Worm (Caenorhabditis elegans) whole organism, L3 larva: ENCODE data around the gene ifb-1.

ENCODE experiments used
- ama-1 ChIP-seq: fragments of 150-350 bp; optimal IDR thresholded peaks from 2 replicates; lab custom pipeline; 2018
- ceh-16 ChIP-seq: sonication (generic microtip); optimal IDR thresholded peaks from 2 replicates; lab custom pipeline; 2017; ENCODE audit warnings: missing biosample characterization, missing genetic modification characterization
- ceh-28 ChIP-seq: fragments of 150-350 bp; optimal IDR thresholded peaks from 2 replicates; lab custom pipeline; 2014; ENCODE audit warnings: missing biosample characterization, missing genetic modification reagents, missing genetic modification characterization
- ceh-82 ChIP-seq: fragments of 150-350 bp; optimal IDR thresholded peaks from 2 replicates; lab custom pipeline; 2014; ENCODE audit warnings: missing biosample characterization, missing genetic modification characterization
- ceh-9 ChIP-seq: sonication (generic microtip); optimal IDR thresholded peaks from 2 replicates; lab custom pipeline; 2018; ENCODE audit warnings: missing biosample characterization, missing genetic modification characterization
- daf-12 ChIP-seq: fragments of 150-350 bp; optimal IDR thresholded peaks from 2 replicates; lab custom pipeline; 2014; ENCODE audit warnings: missing biosample characterization, missing genetic modification reagents, missing genetic modification characterization
- egl-5 ChIP-seq: fragments of 150-350 bp; optimal IDR thresholded peaks from 2 replicates; lab custom pipeline; 2017; ENCODE audit warnings: missing biosample characterization, missing genetic modification reagents, missing genetic modification characterization, inconsistent platforms
- elt-1 ChIP-seq: fragments of 150-350 bp; optimal IDR thresholded peaks from 2 replicates; lab custom pipeline; 2014; ENCODE audit warnings: missing biosample characterization, missing genetic modification characterization
- elt-2 ChIP-seq: sonication (generic microtip); optimal IDR thresholded peaks from 2 replicates; lab custom pipeline; 2016; ENCODE audit warnings: missing genetic modification reagents, mild to moderate bottlenecking, missing genetic modification characterization, missing compliant biosample characterization
- eor-1 ChIP-seq, 2 experiments: fragments of 150-350 bp; optimal IDR thresholded peaks; 2 replicates each; lab custom pipeline; 2014 to 2018; ENCODE audit warnings: missing biosample characterization in 2 of 2, missing genetic modification characterization in 2 of 2
- fkh-10 ChIP-seq: sonication (generic microtip); optimal IDR thresholded peaks from 2 replicates; lab custom pipeline; 2017; ENCODE audit warnings: missing biosample characterization, missing genetic modification reagents, missing genetic modification characterization
- fkh-2 ChIP-seq: fragments of 150-350 bp; optimal IDR thresholded peaks from 2 replicates; lab custom pipeline; 2014; ENCODE audit warnings: missing biosample characterization, missing genetic modification reagents, missing genetic modification characterization
- fos-1 ChIP-seq: fragments of 150-350 bp; optimal IDR thresholded peaks from 2 replicates; lab custom pipeline; 2014; ENCODE audit warnings: missing biosample characterization, missing genetic modification characterization
- hmg-11 ChIP-seq: sonication (generic microtip); optimal IDR thresholded peaks from 2 replicates; lab custom pipeline; 2016; ENCODE audit warnings: missing genetic modification characterization, missing compliant biosample characterization
- lin-15B ChIP-seq: fragments of 150-350 bp; optimal IDR thresholded peaks from 2 replicates; lab custom pipeline; 2014; ENCODE audit warnings: missing biosample characterization, missing genetic modification characterization
- lin-39 ChIP-seq: fragments of 150-350 bp; optimal IDR thresholded peaks from 2 replicates; lab custom pipeline; 2018; ENCODE audit warnings: missing biosample characterization, missing genetic modification reagents, missing genetic modification characterization
- lsy-12 ChIP-seq: sonication (generic microtip); optimal IDR thresholded peaks from 2 replicates; lab custom pipeline; 2016; ENCODE audit warnings: mild to moderate bottlenecking, missing genetic modification characterization, missing compliant biosample characterization
- mdl-1 ChIP-seq: fragments of 150-350 bp; optimal IDR thresholded peaks from 2 replicates; lab custom pipeline; 2014; ENCODE audit warnings: missing biosample characterization, missing genetic modification characterization
- nfya-1 ChIP-seq: sonication (generic microtip); optimal IDR thresholded peaks from 2 replicates; lab custom pipeline; 2017; ENCODE audit warnings: missing genetic modification characterization, mild to moderate bottlenecking, missing compliant biosample characterization, antibody characterized with exemption, moderate library complexity; ENCODE audit not compliant: insufficient read depth
- nhr-11 ChIP-seq: fragments of 150-350 bp; optimal IDR thresholded peaks from 2 replicates; lab custom pipeline; 2014; ENCODE audit warnings: missing biosample characterization, missing genetic modification characterization
- nhr-12 ChIP-seq: fragments of 150-350 bp; optimal IDR thresholded peaks from 2 replicates; lab custom pipeline; 2014; ENCODE audit warnings: missing biosample characterization, missing genetic modification characterization
- nhr-23 ChIP-seq: fragments of 150-350 bp; optimal IDR thresholded peaks from 2 replicates; lab custom pipeline; 2014; ENCODE audit warnings: missing biosample characterization, missing genetic modification reagents, missing genetic modification characterization
- nhr-25 ChIP-seq: sonication (generic microtip); optimal IDR thresholded peaks from 2 replicates; lab custom pipeline; 2017; ENCODE audit warnings: missing biosample characterization, missing genetic modification characterization
- nhr-43 ChIP-seq: sonication (generic microtip); optimal IDR thresholded peaks from 2 replicates; lab custom pipeline; 2016; ENCODE audit warnings: mild to moderate bottlenecking, missing genetic modification characterization, missing compliant biosample characterization; ENCODE audit not compliant: poor library complexity, severe bottlenecking
- nhr-67 ChIP-seq: fragments of 150-350 bp; optimal IDR thresholded peaks from 2 replicates; lab custom pipeline; 2014; ENCODE audit warnings: missing biosample characterization, missing genetic modification characterization
- nhr-76 ChIP-seq: fragments of 150-350 bp; sonication (generic microtip); optimal IDR thresholded peaks from 5 replicates; lab custom pipeline; 2014; ENCODE audit warnings: missing biosample characterization, missing genetic modification characterization
- nhr-77 ChIP-seq: fragments of 150-350 bp; optimal IDR thresholded peaks from 2 replicates; lab custom pipeline; 2014; ENCODE audit warnings: missing biosample characterization, missing genetic modification characterization
- pha-4 ChIP-seq: fragments of 150-350 bp; optimal IDR thresholded peaks from 2 replicates; lab custom pipeline; 2014; ENCODE audit warnings: missing biosample characterization, missing genetic modification reagents, missing genetic modification characterization
- pqm-1 ChIP-seq: fragments of 150-350 bp; optimal IDR thresholded peaks from 2 replicates; lab custom pipeline; 2017; ENCODE audit warnings: missing biosample characterization, missing genetic modification characterization, inconsistent platforms
- skn-1 ChIP-seq: fragments of 150-350 bp; optimal IDR thresholded peaks from 2 replicates; lab custom pipeline; 2014; ENCODE audit warnings: missing biosample characterization, missing genetic modification characterization
- snpc-4 ChIP-seq: fragments of 150-350 bp; optimal IDR thresholded peaks from 2 replicates; lab custom pipeline; 2014; ENCODE audit warnings: missing biosample characterization, missing genetic modification characterization
- tbx-2 ChIP-seq: sonication (generic microtip); optimal IDR thresholded peaks from 2 replicates; lab custom pipeline; 2016; ENCODE audit warnings: mild to moderate bottlenecking, missing genetic modification characterization, missing compliant biosample characterization
- unc-39 ChIP-seq: sonication (generic microtip); optimal IDR thresholded peaks from 4 replicates; lab custom pipeline; 2017; ENCODE audit warnings: missing biosample characterization, missing genetic modification characterization
- zag-1 ChIP-seq: fragments of 150-350 bp; optimal IDR thresholded peaks from 2 replicates; lab custom pipeline; 2014; ENCODE audit warnings: missing biosample characterization, missing genetic modification characterization

Gene ifb-1

DNA sequence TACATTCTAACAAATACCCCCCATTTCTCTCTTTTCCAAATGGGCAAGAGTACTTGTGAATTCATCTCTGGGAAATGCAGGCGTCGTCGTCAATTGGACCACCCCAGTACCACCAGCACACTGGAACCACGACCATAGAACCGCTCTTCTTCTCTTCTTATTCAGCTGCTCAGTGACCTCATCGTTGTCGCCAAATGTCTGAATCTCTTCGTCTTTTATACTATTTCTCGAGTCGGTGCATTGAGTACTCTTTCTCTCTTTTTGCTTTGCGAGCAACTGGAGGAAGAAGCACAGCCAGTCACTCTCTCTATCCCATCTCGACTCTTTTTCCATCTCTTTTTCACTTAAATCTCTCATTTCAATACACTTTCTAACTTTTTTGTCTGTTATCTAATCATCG is 14.4 kb downstream of the ifb-1 start:
- no peak for TF ChIP-seq mdl-1
- peak; percentile 56 for TF ChIP-seq hmg-11 (tag; lab: Kevin White, UChicago)
- no peak for TF ChIP-seq nhr-76
- peak; percentile 51 for TF ChIP-seq nfya-1
- peak; percentile 22 for TF ChIP-seq skn-1 (tag; lab: Kevin White, UChicago)
- TF ChIP-seq eor-1 (tag; optimal IDR thresholded peaks at IDR 0.05; lab: Kevin White, UChicago), result no peak
- TF ChIP-seq nhr-25, result no peak
- TF ChIP-seq fkh-10, result peak; percentile 21
- TF ChIP-seq ceh-82 (tag; lab: Kevin White, UChicago), result no peak
- TF ChIP-seq lin-39 (tag; lab: Kevin White, UChicago), result peak; percentile 1
- TF ChIP-seq, all 47 proteins: peak for 5

DNA sequence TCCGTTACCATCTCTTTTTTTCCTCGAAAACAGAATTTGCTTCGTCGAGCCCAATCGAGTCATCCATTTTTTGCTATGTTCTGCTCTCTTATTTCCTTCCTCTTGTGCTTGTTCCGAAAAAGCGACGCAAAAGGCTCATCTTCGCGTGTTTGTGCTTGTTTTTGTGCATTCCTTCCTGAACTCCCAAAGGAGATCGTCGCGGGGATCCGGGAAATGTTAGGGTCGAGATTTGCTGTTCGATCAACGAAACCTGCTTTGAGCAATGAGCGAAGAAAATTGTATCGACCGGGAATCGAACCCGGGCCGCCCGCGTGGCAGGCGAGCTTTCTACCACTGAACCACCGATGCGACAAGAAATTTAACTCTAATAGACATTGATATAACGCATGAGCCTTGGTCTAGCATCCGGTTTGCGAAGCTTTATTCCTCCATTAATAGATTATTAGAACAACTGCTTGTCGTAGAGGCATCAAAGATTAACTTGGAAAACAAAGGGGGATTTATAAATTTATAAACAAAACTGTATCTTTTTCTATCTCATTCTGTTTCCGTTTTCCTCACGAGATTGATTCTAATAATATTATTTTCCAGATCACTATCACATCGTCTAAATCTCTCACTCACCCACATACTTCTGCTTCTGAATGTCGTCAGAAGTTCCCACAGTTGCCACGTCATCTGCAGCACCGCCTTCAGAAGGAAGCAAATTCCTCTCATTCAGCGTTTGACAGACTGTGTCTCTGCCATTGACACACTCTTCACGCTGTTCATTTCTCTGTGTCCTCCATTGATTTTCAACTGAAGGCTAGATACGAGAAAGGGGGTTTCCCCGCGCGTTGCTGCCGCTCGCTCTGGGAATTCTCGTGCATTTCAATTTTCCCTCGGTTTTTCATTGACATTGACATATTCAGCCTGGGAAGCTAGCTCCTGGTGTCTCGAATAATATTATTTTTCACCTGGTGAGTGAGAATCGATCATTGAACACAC is 16.8 kb downstream of the ifb-1 start, which contains the start of gene K05F1.6:
Gene K05F1.6 (plus strand): TSS at position 586 of the 987 bp plus-strand sequence.
- no peak for TF ChIP-seq fkh-2 (tag; lab: Kevin White, UChicago)
- TF ChIP-seq ceh-28 (tag; lab: Kevin White, UChicago), result peak; percentile 26
- TF ChIP-seq nhr-43 (tag; lab: Kevin White, UChicago), result peak; percentile 24
- peak; percentile 47 for TF ChIP-seq lsy-12 (tag; lab: Kevin White, UChicago)
- TF ChIP-seq tbx-2 (tag; lab: Kevin White, UChicago), result peak; percentile 61
- peak; percentile 81 for TF ChIP-seq lin-39 (tag; lab: Kevin White, UChicago)
- no peak for TF ChIP-seq pqm-1 (tag; lab: Kevin White, UChicago)
- TF ChIP-seq fos-1, result no peak
- peak; percentile 15 for TF ChIP-seq snpc-4 (tag; lab: Kevin White, UChicago)
- no peak for TF ChIP-seq nhr-76
- TF ChIP-seq ama-1 (lab: Kevin White, UChicago), result no peak
- peak; percentile 40 for TF ChIP-seq nhr-77
- peak; percentile 3 for TF ChIP-seq mdl-1
- TF ChIP-seq nfya-1, result peak; percentile 47
- no peak for TF ChIP-seq daf-12 (tag; lab: Kevin White, UChicago)
- TF ChIP-seq elt-1 (tag; lab: Kevin White, UChicago), result no peak
- peak; percentile 24 for TF ChIP-seq pha-4 (tag; lab: Kevin White, UChicago)
- no peak for TF ChIP-seq ceh-16 (tag; lab: Kevin White, UChicago)
- no peak for TF ChIP-seq fkh-10
- TF ChIP-seq skn-1 (tag; lab: Kevin White, UChicago), result peak; percentile 43
- peak; percentile 37 for TF ChIP-seq hmg-11 (tag; lab: Kevin White, UChicago)
- no peak for TF ChIP-seq ceh-9 (tag; lab: Kevin White, UChicago)
- no peak for TF ChIP-seq zag-1 (tag; lab: Kevin White, UChicago)
- TF ChIP-seq nhr-23 (tag; lab: Kevin White, UChicago), result no peak
- peak; percentile 73 for TF ChIP-seq elt-2
- TF ChIP-seq ceh-82 (tag; lab: Kevin White, UChicago), result peak; percentile 25

DNA sequence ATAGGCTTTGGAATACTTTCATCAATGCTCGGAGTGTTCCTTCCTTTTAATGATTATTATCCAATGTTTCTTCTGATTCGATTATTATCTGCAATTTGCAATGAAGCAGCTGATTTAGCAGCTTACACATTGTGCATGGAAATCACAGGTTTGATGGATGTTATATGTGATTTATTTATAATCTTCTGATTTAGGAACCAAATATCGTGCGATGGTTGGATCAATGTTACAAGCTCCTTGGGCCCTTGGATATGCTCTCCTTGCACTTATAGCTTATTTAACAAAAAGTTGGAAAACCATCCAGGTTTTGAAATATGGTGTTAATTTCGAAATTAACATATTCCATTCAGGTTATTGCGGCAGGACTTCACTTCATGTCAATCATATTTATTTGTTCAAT is 20.1 kb downstream of the ifb-1 start:
- TF ChIP-seq nhr-11 (tag; lab: Kevin White, UChicago) (no peak), ceh-82 (tag; lab: Kevin White, UChicago) (no peak), nhr-67 (tag; lab: Kevin White, UChicago) (no peak), fos-1 (no peak), egl-5 (tag; lab: Kevin White, UChicago) (no peak), nhr-12 (tag; lab: Kevin White, UChicago) (no peak)

DNA sequence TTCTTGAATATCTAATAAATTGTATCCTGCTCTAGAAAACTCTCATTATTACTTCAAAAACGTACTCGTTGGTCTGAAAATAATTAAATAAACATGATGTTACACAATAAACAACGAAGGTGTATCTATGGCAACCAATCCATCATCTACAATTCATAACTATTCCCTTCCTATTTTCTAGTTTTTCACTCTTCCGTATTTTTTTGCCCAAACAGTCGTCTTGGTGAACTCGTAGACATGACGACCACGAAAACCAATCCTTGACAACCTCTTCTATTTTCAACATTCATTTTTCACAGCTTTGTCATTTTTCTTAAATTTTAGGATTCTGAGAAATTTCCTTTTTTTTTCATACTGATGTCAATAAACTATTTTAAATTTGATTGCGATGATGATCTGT is 23.4 kb downstream of the ifb-1 start, which contains the start of gene K05F1.13:
Gene K05F1.13 (plus strand): TSS at position 301 of the 400 bp plus-strand sequence.
- no peak for TF ChIP-seq snpc-4 (tag; lab: Kevin White, UChicago)
- TF ChIP-seq elt-1 (tag; lab: Kevin White, UChicago), result no peak
- TF ChIP-seq lin-15B (tag; lab: Kevin White, UChicago), result no peak
- no peak for TF ChIP-seq unc-39 (tag; lab: Kevin White, UChicago)
